Worm (Caenorhabditis elegans) whole organism, mixed stage, embryonic: ENCODE results near the gene hlh-4.

ENCODE experiments used
- M03D4.4 ChIP-seq: sonication (generic microtip); optimal IDR thresholded peaks from 2 replicates; lab custom pipeline; 2017; ENCODE audit warnings: mild to moderate bottlenecking, missing genetic modification characterization, missing compliant biosample characterization
- bed-3 ChIP-seq: fragments of 200-800 bp; sonication (Bioruptor generic); optimal IDR thresholded peaks from 3 replicates; lab custom pipeline; 2018; ENCODE audit warnings: mild to moderate bottlenecking, missing genetic modification characterization, moderate library complexity, missing compliant biosample characterization
- ceh-39 ChIP-seq: fragments of 150-350 bp; optimal IDR thresholded peaks from 2 replicates; lab custom pipeline; 2014; ENCODE audit warnings: missing biosample characterization, missing genetic modification characterization
- ceh-43 ChIP-seq: fragments of 200-800 bp; sonication (Bioruptor generic); optimal IDR thresholded peaks from 2 replicates; lab custom pipeline; 2018; ENCODE audit warnings: mild to moderate bottlenecking, missing genetic modification characterization, moderate library complexity, missing compliant biosample characterization
- ceh-83 ChIP-seq: fragments of 200-800 bp; sonication (Bioruptor generic); optimal IDR thresholded peaks from 2 replicates; lab custom pipeline; 2018; ENCODE audit warnings: mild to moderate bottlenecking, missing genetic modification characterization, missing compliant biosample characterization
- ces-1 ChIP-seq: fragments of 150-350 bp; optimal IDR thresholded peaks from 2 replicates; lab custom pipeline; 2014; ENCODE audit warnings: missing biosample characterization, missing genetic modification reagents, missing genetic modification characterization
- cnd-1 ChIP-seq: fragments of 200-800 bp; sonication (Bioruptor generic); optimal IDR thresholded peaks from 2 replicates; lab custom pipeline; 2018; ENCODE audit warnings: mild to moderate bottlenecking, missing genetic modification characterization, missing compliant biosample characterization
- drap-1 ChIP-seq: fragments of 200-800 bp; sonication (Bioruptor generic); optimal IDR thresholded peaks from 3 replicates; lab custom pipeline; 2018; ENCODE audit warnings: mild to moderate bottlenecking, missing genetic modification characterization, missing compliant biosample characterization
- elt-1 ChIP-seq: sonication (generic microtip); optimal IDR thresholded peaks from 2 replicates; lab custom pipeline; 2017; ENCODE audit warnings: missing genetic modification characterization, mild to moderate bottlenecking, missing compliant biosample characterization, antibody characterized with exemption, moderate library complexity, borderline replicate concordance; ENCODE audit not compliant: insufficient read depth
- elt-3 ChIP-seq: fragments of 150-350 bp; optimal IDR thresholded peaks from 2 replicates; lab custom pipeline; 2014; ENCODE audit warnings: missing biosample characterization, missing genetic modification characterization
- flh-1 ChIP-seq: fragments of 200-800 bp; sonication (Bioruptor generic); optimal IDR thresholded peaks from 2 replicates; lab custom pipeline; 2018; ENCODE audit warnings: mild to moderate bottlenecking, missing genetic modification characterization, moderate library complexity, missing compliant biosample characterization
- ham-2 ChIP-seq: fragments of 200-800 bp; sonication (Bioruptor generic); optimal IDR thresholded peaks from 2 replicates; lab custom pipeline; 2018; ENCODE audit warnings: mild to moderate bottlenecking, missing genetic modification characterization, missing compliant biosample characterization
- hlh-1 ChIP-seq: fragments of 150-350 bp; optimal IDR thresholded peaks from 2 replicates; lab custom pipeline; 2014; ENCODE audit warnings: missing biosample characterization, missing genetic modification reagents, missing genetic modification characterization
- lin-13 ChIP-seq: fragments of 150-350 bp; optimal IDR thresholded peaks from 2 replicates; lab custom pipeline; 2014; ENCODE audit warnings: missing biosample characterization, missing genetic modification characterization
- lin-32 ChIP-seq: fragments of 200-800 bp; sonication (Bioruptor generic); optimal IDR thresholded peaks from 2 replicates; lab custom pipeline; 2018; ENCODE audit warnings: mild to moderate bottlenecking, missing genetic modification characterization, missing compliant biosample characterization
- mab-5 ChIP-seq: fragments of 150-350 bp; optimal IDR thresholded peaks from 2 replicates; lab custom pipeline; 2014; ENCODE audit warnings: missing biosample characterization, missing genetic modification characterization
- mep-1 ChIP-seq: fragments of 150-350 bp; optimal IDR thresholded peaks from 2 replicates; lab custom pipeline; 2017; ENCODE audit warnings: missing biosample characterization, missing genetic modification reagents, missing genetic modification characterization, inconsistent platforms
- mls-2 ChIP-seq: sonication (generic microtip); optimal IDR thresholded peaks from 2 replicates; lab custom pipeline; 2016; ENCODE audit warnings: mild to moderate bottlenecking, missing genetic modification characterization, moderate library complexity, missing compliant biosample characterization
- nhr-12 ChIP-seq: fragments of 150-350 bp; optimal IDR thresholded peaks from 2 replicates; lab custom pipeline; 2014; ENCODE audit warnings: missing biosample characterization, missing genetic modification characterization
- nhr-2 ChIP-seq: fragments of 150-350 bp; optimal IDR thresholded peaks from 2 replicates; lab custom pipeline; 2014; ENCODE audit warnings: missing biosample characterization, missing genetic modification characterization
- nhr-237 ChIP-seq: fragments of 150-350 bp; optimal IDR thresholded peaks from 2 replicates; lab custom pipeline; 2014; ENCODE audit warnings: missing biosample characterization, missing genetic modification characterization
- nhr-28 ChIP-seq: fragments of 150-350 bp; optimal IDR thresholded peaks from 2 replicates; lab custom pipeline; 2014; ENCODE audit warnings: missing biosample characterization, missing genetic modification characterization
- nhr-76 ChIP-seq: sonication (generic microtip); optimal IDR thresholded peaks from 2 replicates; lab custom pipeline; 2017; ENCODE audit warnings: missing biosample characterization, missing genetic modification characterization
- pha-4 ChIP-seq: fragments of 150-350 bp; optimal IDR thresholded peaks from 2 replicates; lab custom pipeline; 2018; ENCODE audit warnings: missing biosample characterization, missing genetic modification reagents, missing genetic modification characterization
- sem-2 ChIP-seq: fragments of 200-800 bp; sonication (Bioruptor generic); optimal IDR thresholded peaks from 2 replicates; lab custom pipeline; 2018; ENCODE audit warnings: mild to moderate bottlenecking, missing genetic modification characterization, missing compliant biosample characterization
- snpc-4 ChIP-seq: fragments of 150-350 bp; optimal IDR thresholded peaks from 2 replicates; lab custom pipeline; 2014; ENCODE audit warnings: missing biosample characterization, missing genetic modification characterization
- sptf-1 ChIP-seq: sonication (generic microtip); optimal IDR thresholded peaks from 2 replicates; lab custom pipeline; 2017; ENCODE audit warnings: mild to moderate bottlenecking, missing genetic modification characterization, moderate library complexity, missing compliant biosample characterization
- tbx-8 ChIP-seq: fragments of 200-800 bp; sonication (Bioruptor generic); optimal IDR thresholded peaks from 2 replicates; lab custom pipeline; 2018; ENCODE audit warnings: mild to moderate bottlenecking, missing genetic modification characterization, moderate library complexity, missing compliant biosample characterization
- unc-120 ChIP-seq: sonication (generic microtip); optimal IDR thresholded peaks from 2 replicates; lab custom pipeline; 2017; ENCODE audit warnings: missing genetic modification characterization, missing compliant biosample characterization; ENCODE audit not compliant: poor library complexity, severe bottlenecking
- unc-39 ChIP-seq: fragments of 150-350 bp; optimal IDR thresholded peaks from 2 replicates; lab custom pipeline; 2014; ENCODE audit warnings: missing biosample characterization, missing genetic modification characterization
- unc-62 ChIP-seq: fragments of 150-350 bp; optimal IDR thresholded peaks from 2 replicates; lab custom pipeline; 2014; ENCODE audit warnings: missing biosample characterization, missing genetic modification reagents, missing genetic modification characterization
- zip-8 ChIP-seq: fragments of 150-350 bp; optimal IDR thresholded peaks from 2 replicates; lab custom pipeline; 2014; ENCODE audit warnings: missing biosample characterization, missing genetic modification characterization
- ztf-11 ChIP-seq: fragments of 150-350 bp; optimal IDR thresholded peaks from 2 replicates; lab custom pipeline; 2014; ENCODE audit warnings: missing biosample characterization, missing genetic modification characterization

Gene hlh-4

DNA sequence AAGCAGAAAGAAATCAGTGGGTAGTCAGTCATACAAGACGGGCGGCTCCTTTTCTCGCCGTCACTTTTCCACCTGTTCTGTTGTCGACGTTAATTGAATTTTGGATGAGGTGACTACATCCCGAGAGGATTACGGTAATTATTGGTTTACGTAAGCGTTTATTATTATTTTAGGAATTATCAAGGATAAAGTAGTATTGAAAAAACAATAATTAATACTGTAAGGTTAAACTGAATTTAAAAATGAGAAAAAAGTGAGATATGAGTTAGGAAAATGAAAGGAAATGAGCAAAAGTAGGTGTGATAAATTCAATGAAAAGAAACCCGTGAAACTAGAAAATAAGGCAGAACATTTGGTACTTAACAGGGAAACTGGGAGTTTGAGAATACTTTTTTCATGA, at the start of gene hlh-4:
Gene hlh-4 (minus strand): TSS at position 101 of the 400 bp plus-strand sequence.
- TF ChIP-seq ceh-43 (GFP tag; lab: Kevin White, UChicago) = no peak
- TF ChIP-seq unc-62 (GFP tag; lab: Kevin White, UChicago) = no peak
- TF ChIP-seq sptf-1 (tag; lab: Kevin White, UChicago) = no peak
- no peak for TF ChIP-seq nhr-28 (tag; lab: Kevin White, UChicago)
- TF ChIP-seq ces-1 (GFP tag; lab: Kevin White, UChicago) = no peak

DNA sequence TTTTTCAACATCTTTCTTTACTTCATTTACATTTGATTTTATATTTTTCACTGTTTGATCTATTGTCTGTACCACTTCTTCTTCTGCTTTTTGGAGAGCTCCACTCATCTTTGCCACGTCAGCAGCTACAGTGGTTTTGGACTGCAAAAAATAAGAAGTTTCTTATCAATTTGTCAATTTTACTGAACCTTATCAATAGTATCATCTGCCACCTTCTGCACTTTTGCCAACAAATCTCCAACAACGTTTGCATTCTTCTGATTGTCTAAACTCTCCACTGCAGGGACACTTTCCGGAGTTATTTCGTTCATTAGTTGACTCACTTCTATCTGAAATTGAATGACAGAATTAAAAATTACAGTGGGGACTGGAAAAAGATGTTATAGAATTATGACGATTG, 47.9 kb upstream of the hlh-4 start:
- no peak for TF ChIP-seq unc-120 (tag; lab: Kevin White, UChicago)
- no peak for TF ChIP-seq M03D4.4 (tag; lab: Kevin White, UChicago)
- no peak for TF ChIP-seq ztf-11 (tag; lab: Kevin White, UChicago)
- no peak for TF ChIP-seq elt-1 (tag; lab: Kevin White, UChicago)
- no peak for TF ChIP-seq zip-8 (tag; lab: Kevin White, UChicago)
- TF ChIP-seq mep-1 (tag; lab: Kevin White, UChicago) = no peak
- TF ChIP-seq nhr-76 = no peak
- no peak for TF ChIP-seq ces-1 (GFP tag; lab: Kevin White, UChicago)
- TF ChIP-seq nhr-2 (tag; lab: Kevin White, UChicago) = no peak
- no peak for TF ChIP-seq snpc-4 (tag; lab: Kevin White, UChicago)
- TF ChIP-seq bed-3 = no peak
- TF ChIP-seq lin-32 (GFP tag; lab: Kevin White, UChicago) = no peak
- no peak for TF ChIP-seq ceh-43 (GFP tag; lab: Kevin White, UChicago)
- TF ChIP-seq drap-1 (GFP tag; lab: Kevin White, UChicago) = no peak
- no peak for TF ChIP-seq unc-39 (tag; lab: Kevin White, UChicago)
- TF ChIP-seq mab-5 (tag; lab: Kevin White, UChicago) = no peak
- no peak for TF ChIP-seq flh-1 (GFP tag; lab: Kevin White, UChicago)
- no peak for TF ChIP-seq nhr-28 (tag; lab: Kevin White, UChicago)

DNA sequence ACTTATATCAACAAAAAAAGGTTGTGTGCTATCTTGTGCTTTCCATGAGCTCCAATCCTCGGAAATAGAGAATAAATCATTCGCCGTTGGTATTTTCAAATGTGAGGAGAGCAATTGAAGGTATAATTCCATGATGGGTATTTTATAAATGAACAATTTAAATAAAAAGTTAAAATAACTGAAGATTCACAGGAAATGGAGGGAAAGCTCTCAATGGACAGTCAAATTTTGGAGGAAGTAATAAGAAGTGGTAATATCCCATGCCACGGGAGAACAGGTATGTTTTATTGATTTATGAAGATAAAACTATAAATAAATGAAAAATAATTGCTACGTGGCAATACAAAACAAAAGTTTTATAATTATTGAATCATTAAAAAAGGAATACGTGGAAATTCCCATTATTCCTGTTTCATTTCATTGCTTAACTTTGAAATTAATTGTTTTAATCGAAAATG, 44.3 kb upstream of the hlh-4 start:
- no peak for TF ChIP-seq mab-5 (tag; lab: Kevin White, UChicago)
- no peak for TF ChIP-seq pha-4
- no peak for TF ChIP-seq tbx-8 (GFP tag; lab: Kevin White, UChicago)
- no peak for TF ChIP-seq flh-1 (GFP tag; lab: Kevin White, UChicago)
- TF ChIP-seq mls-2 = peak; percentile 40
- TF ChIP-seq lin-13 (tag; lab: Kevin White, UChicago) = no peak
- TF ChIP-seq nhr-237 = no peak
- no peak for TF ChIP-seq ceh-39 (tag; lab: Kevin White, UChicago)
- no peak for TF ChIP-seq lin-32 (GFP tag; lab: Kevin White, UChicago)
- TF ChIP-seq ztf-11 (tag; lab: Kevin White, UChicago) = no peak
- TF ChIP-seq ceh-43 (GFP tag; lab: Kevin White, UChicago) = peak; percentile 12
- TF ChIP-seq unc-120 (tag; lab: Kevin White, UChicago) = no peak
- no peak for TF ChIP-seq nhr-28 (tag; lab: Kevin White, UChicago)
- no peak for TF ChIP-seq ceh-83 (GFP tag; lab: Kevin White, UChicago)
- TF ChIP-seq nhr-12 = no peak

DNA sequence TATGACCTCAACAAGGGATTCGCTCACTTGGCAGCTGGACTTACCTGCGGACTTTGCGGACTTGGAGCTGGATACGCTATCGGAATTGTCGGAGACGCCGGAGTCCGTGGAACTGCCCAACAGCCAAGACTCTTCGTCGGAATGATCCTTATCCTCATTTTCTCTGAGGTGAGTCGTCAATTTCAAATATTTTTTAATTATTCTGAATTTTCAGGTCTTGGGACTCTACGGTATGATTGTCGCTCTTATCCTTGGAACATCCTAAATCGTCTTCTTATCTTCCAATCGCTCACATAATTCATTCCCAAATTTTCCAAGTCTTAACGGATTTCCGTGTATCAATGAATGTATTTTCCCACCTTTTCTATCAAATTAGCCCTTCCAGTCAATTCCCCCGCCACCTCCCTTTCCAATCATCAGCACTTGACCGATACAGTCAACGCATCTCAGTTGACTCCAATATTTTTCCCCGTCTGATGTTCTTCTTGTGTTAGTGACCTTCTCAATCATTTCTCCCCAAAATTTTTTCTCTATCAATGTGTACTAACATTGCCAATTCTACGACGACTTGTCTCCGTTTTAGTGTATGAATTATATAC, 43.7 kb upstream of the hlh-4 start, which contains the start of gene R10E11.6:
Gene R10E11.6 (plus strand): TSS at position 524 of the 599 bp plus-strand sequence.
- TF ChIP-seq nhr-76 (no peak), hlh-1 (tag; lab: Kevin White, UChicago) (no peak), elt-1 (tag; lab: Kevin White, UChicago) (no peak), lin-32 (GFP tag; lab: Kevin White, UChicago) (no peak), ham-2 (GFP tag; lab: Kevin White, UChicago) (no peak), nhr-28 (tag; lab: Kevin White, UChicago) (no peak), nhr-2 (tag; lab: Kevin White, UChicago) (no peak), ceh-39 (tag; lab: Kevin White, UChicago) (no peak), mep-1 (tag; lab: Kevin White, UChicago) (no peak), ceh-43 (GFP tag; lab: Kevin White, UChicago) (no peak), sem-2 (GFP tag; lab: Kevin White, UChicago) (no peak), nhr-237 (no peak), elt-3 (tag; lab: Kevin White, UChicago) (no peak), unc-62 (GFP tag; lab: Kevin White, UChicago) (no peak), unc-120 (tag; lab: Kevin White, UChicago) (no peak), cnd-1 (tag; lab: Kevin White, UChicago) (no peak), lin-13 (tag; lab: Kevin White, UChicago) (no peak), nhr-12 (no peak), snpc-4 (tag; lab: Kevin White, UChicago) (no peak), pha-4 (no peak)
- TF ChIP-seq, all 35 proteins: peak for 0
